Worm (Caenorhabditis elegans) whole organism, late embryonic: ENCODE data around the gene F52G3.5.

Experiments used
- C08G9.2 ChIP-seq: sonication (generic microtip); optimal IDR thresholded peaks from 2 replicates; lab custom pipeline; 2016; ENCODE audit warnings: mild to moderate bottlenecking, missing genetic modification characterization, moderate library complexity, missing compliant biosample characterization
- F13H6.1 ChIP-seq: sonication (generic microtip); optimal IDR thresholded peaks from 2 replicates; lab custom pipeline; 2016; ENCODE audit warnings: missing genetic modification characterization, missing compliant biosample characterization
- K02D7.2 ChIP-seq: sonication (generic microtip); optimal IDR thresholded peaks from 2 replicates; lab custom pipeline; 2017; ENCODE audit warnings: mild to moderate bottlenecking, missing genetic modification characterization, missing compliant biosample characterization
- K09A11.1 ChIP-seq: sonication (generic microtip); optimal IDR thresholded peaks from 2 replicates; lab custom pipeline; 2017; ENCODE audit warnings: antibody characterized with exemption, mild to moderate bottlenecking, missing genetic modification characterization, missing compliant biosample characterization; ENCODE audit not compliant: insufficient read depth
- T23F11.4 ChIP-seq: fragments of 200-800 bp; sonication (Bioruptor generic); optimal IDR thresholded peaks from 2 replicates; lab custom pipeline; 2018; ENCODE audit warnings: mild to moderate bottlenecking, missing genetic modification characterization, missing compliant biosample characterization
- ahr-1 ChIP-seq: sonication (generic microtip); optimal IDR thresholded peaks from 2 replicates; lab custom pipeline; 2016; ENCODE audit warnings: missing genetic modification characterization, missing compliant biosample characterization
- ama-1 ChIP-seq: fragments of 150-350 bp; optimal IDR thresholded peaks from 2 replicates; lab custom pipeline; 2014
- ceh-2 ChIP-seq: sonication (generic microtip); optimal IDR thresholded peaks from 2 replicates; lab custom pipeline; 2016; ENCODE audit warnings: missing genotype, missing genetic modification characterization, missing compliant biosample characterization
- ceh-24 ChIP-seq: sonication (generic microtip); optimal IDR thresholded peaks from 2 replicates; lab custom pipeline; 2016; ENCODE audit warnings: mild to moderate bottlenecking, missing genetic modification characterization, missing compliant biosample characterization
- ceh-45 ChIP-seq: fragments of 200-800 bp; sonication (Bioruptor generic); IDR thresholded peaks from 2 replicates; pipeline ENCODE4 v1.3.6; 2022; ENCODE audit warnings: missing genetic modification reagents, missing genetic modification characterization, missing compliant biosample characterization
- ceh-6 ChIP-seq: fragments of 200-800 bp; sonication (Bioruptor generic); optimal IDR thresholded peaks from 2 replicates; lab custom pipeline; 2018; ENCODE audit warnings: mild to moderate bottlenecking, missing genetic modification characterization, missing compliant biosample characterization
- elt-4 ChIP-seq: sonication (generic microtip); optimal IDR thresholded peaks from 2 replicates; lab custom pipeline; 2016; ENCODE audit warnings: missing genetic modification characterization, missing compliant biosample characterization
- eyg-1 ChIP-seq: sonication (generic microtip); optimal IDR thresholded peaks from 2 replicates; lab custom pipeline; 2016; ENCODE audit warnings: missing genotype, missing genetic modification characterization, missing compliant biosample characterization
- fax-1 ChIP-seq: sonication (generic microtip); optimal IDR thresholded peaks from 2 replicates; lab custom pipeline; 2016; ENCODE audit warnings: missing genotype, missing genetic modification characterization, missing compliant biosample characterization
- hlh-15 ChIP-seq: sonication (generic microtip); optimal IDR thresholded peaks from 2 replicates; lab custom pipeline; 2016; ENCODE audit warnings: missing genetic modification characterization, missing compliant biosample characterization
- hlh-6 ChIP-seq: sonication (generic microtip); optimal IDR thresholded peaks from 2 replicates; lab custom pipeline; 2016; ENCODE audit warnings: missing genotype, missing genetic modification characterization, missing compliant biosample characterization
- hlh-8 ChIP-seq: sonication (generic microtip); optimal IDR thresholded peaks from 2 replicates; lab custom pipeline; 2016; ENCODE audit warnings: missing genotype, missing genetic modification characterization, missing compliant biosample characterization
- lim-6 ChIP-seq: sonication (generic microtip); optimal IDR thresholded peaks from 2 replicates; lab custom pipeline; 2016; ENCODE audit warnings: missing genetic modification characterization, missing compliant biosample characterization
- lin-11 ChIP-seq: fragments of 200-800 bp; sonication (Bioruptor generic); optimal IDR thresholded peaks from 2 replicates; lab custom pipeline; 2018; ENCODE audit warnings: mild to moderate bottlenecking, missing genetic modification characterization, missing compliant biosample characterization
- madf-2 ChIP-seq: sonication (generic microtip); optimal IDR thresholded peaks from 2 replicates; lab custom pipeline; 2017; ENCODE audit warnings: missing genetic modification characterization, missing compliant biosample characterization
- nhr-11 ChIP-seq: fragments of 150-350 bp; optimal IDR thresholded peaks from 2 replicates; lab custom pipeline; 2014; ENCODE audit warnings: missing biosample characterization, missing genetic modification characterization
- nhr-232 ChIP-seq: sonication (generic microtip); optimal IDR thresholded peaks from 2 replicates; lab custom pipeline; 2016; ENCODE audit warnings: missing genetic modification characterization, missing compliant biosample characterization
- npax-4 ChIP-seq: sonication (generic microtip); optimal IDR thresholded peaks from 2 replicates; lab custom pipeline; 2016; ENCODE audit warnings: missing genetic modification characterization, missing compliant biosample characterization
- odd-2 ChIP-seq: sonication (generic microtip); optimal IDR thresholded peaks from 2 replicates; lab custom pipeline; 2017; ENCODE audit warnings: antibody characterized with exemption, mild to moderate bottlenecking, missing genetic modification characterization, missing compliant biosample characterization
- pag-3 ChIP-seq: sonication (generic microtip); optimal IDR thresholded peaks from 2 replicates; lab custom pipeline; 2016; ENCODE audit warnings: missing compliant biosample characterization, missing genetic modification characterization, borderline replicate concordance
- pat-9 ChIP-seq: fragments of 200-800 bp; sonication (Bioruptor generic); optimal IDR thresholded peaks from 2 replicates; lab custom pipeline; 2018; ENCODE audit warnings: mild to moderate bottlenecking, missing genetic modification characterization, moderate library complexity, missing compliant biosample characterization
- pha-4 ChIP-seq: fragments of 150-350 bp; optimal IDR thresholded peaks from 2 replicates; lab custom pipeline; 2018; ENCODE audit warnings: missing biosample characterization, missing genetic modification reagents, missing genetic modification characterization
- pros-1 ChIP-seq: fragments of 150-350 bp; optimal IDR thresholded peaks from 2 replicates; lab custom pipeline; 2014; ENCODE audit warnings: missing biosample characterization, missing genetic modification reagents, missing genetic modification characterization
- ref-2 ChIP-seq: sonication (generic microtip); optimal IDR thresholded peaks from 2 replicates; lab custom pipeline; 2016; ENCODE audit warnings: missing genetic modification characterization, missing compliant biosample characterization
- rnt-1 ChIP-seq: sonication (generic microtip); optimal IDR thresholded peaks from 2 replicates; lab custom pipeline; 2016; ENCODE audit warnings: missing genetic modification characterization, missing compliant biosample characterization
- sdc-2 ChIP-seq: sonication (generic microtip); optimal IDR thresholded peaks from 2 replicates; lab custom pipeline; 2016; ENCODE audit warnings: missing genotype, missing genetic modification characterization, missing compliant biosample characterization
- sox-2 ChIP-seq: fragments of 200-800 bp; sonication (Bioruptor generic); IDR thresholded peaks from 2 replicates; pipeline ENCODE4 v1.3.6; 2022; ENCODE audit warnings: missing genetic modification reagents, missing genetic modification characterization, missing compliant biosample characterization
- sox-4 ChIP-seq: sonication (generic microtip); optimal IDR thresholded peaks from 2 replicates; lab custom pipeline; 2017; ENCODE audit warnings: mild to moderate bottlenecking, missing genetic modification characterization, inconsistent platforms, missing compliant biosample characterization
- syd-9 ChIP-seq: sonication (generic microtip); optimal IDR thresholded peaks from 2 replicates; lab custom pipeline; 2016; ENCODE audit warnings: mild to moderate bottlenecking, missing genetic modification characterization, moderate library complexity, missing compliant biosample characterization
- tbx-2 ChIP-seq: sonication (generic microtip); optimal IDR thresholded peaks from 2 replicates; lab custom pipeline; 2016; ENCODE audit warnings: missing genetic modification characterization, missing compliant biosample characterization
- ttx-3 ChIP-seq: sonication (generic microtip); optimal IDR thresholded peaks from 2 replicates; lab custom pipeline; 2016; ENCODE audit warnings: missing genetic modification reagents, missing genetic modification characterization, missing compliant biosample characterization
- unc-3 ChIP-seq, 2 experiments: fragments of 200-800 bp in 1 of 2; sonication (Bioruptor generic) in 1 of 2; sonication (generic microtip) in 1 of 2; conservative IDR thresholded peaks in 1 of 2; optimal IDR thresholded peaks in 1 of 2; 2 replicates each; pipeline versions ENCODE4 v1.3.6 to Lab custom; 2016 to 2022; ENCODE audit warnings: missing compliant biosample characterization in 2 of 2, missing genetic modification characterization in 2 of 2, missing genetic modification reagents in 1 of 2
- unc-42 ChIP-seq: sonication (generic microtip); optimal IDR thresholded peaks from 2 replicates; lab custom pipeline; 2016; ENCODE audit warnings: missing genotype, missing genetic modification characterization, missing compliant biosample characterization
- unc-55 ChIP-seq: sonication (generic microtip); optimal IDR thresholded peaks from 2 replicates; lab custom pipeline; 2017; ENCODE audit warnings: missing biosample characterization, missing genetic modification reagents, missing genetic modification characterization
- unc-86 ChIP-seq: sonication (generic microtip); optimal IDR thresholded peaks from 2 replicates; lab custom pipeline; 2016; ENCODE audit warnings: missing genetic modification characterization, missing compliant biosample characterization
- zip-5 ChIP-seq: sonication (generic microtip); optimal IDR thresholded peaks from 2 replicates; lab custom pipeline; 2016; ENCODE audit warnings: missing genetic modification characterization, missing compliant biosample characterization

F52G3.5 gene

ce11 chrX:16928087-16928486, 47.9 kb downstream of the F52G3.5 start (continued):
- no peak for TF ChIP-seq K02D7.2 (tag; lab: Kevin White, UChicago)
- TF ChIP-seq zip-5, result peak; percentile 25
- peak; percentile 67 for TF ChIP-seq tbx-2
- peak; percentile 65 for TF ChIP-seq T23F11.4
- peak; percentile 42 for TF ChIP-seq K09A11.1 (tag; lab: Kevin White, UChicago)
- TF ChIP-seq pros-1, result no peak
- TF ChIP-seq lin-11, result peak; percentile 63
- peak; percentile 81 for TF ChIP-seq pat-9
- TF ChIP-seq hlh-8 (tag; lab: Kevin White, UChicago), result no peak
- TF ChIP-seq unc-86, result peak; percentile 64
- peak; percentile 50; the same call in 1 of the 2 replicates for TF ChIP-seq ceh-45
- TF ChIP-seq madf-2, result peak; percentile 58
- TF ChIP-seq elt-4 (tag; lab: Kevin White, UChicago), result no peak
- peak; percentile 66 for TF ChIP-seq syd-9 (tag; lab: Kevin White, UChicago)
- peak; percentile 51 for TF ChIP-seq npax-4 (tag; lab: Kevin White, UChicago)
- peak; percentile 8 for TF ChIP-seq fax-1 (tag; lab: Kevin White, UChicago)
- TF ChIP-seq ref-2 (tag; lab: Kevin White, UChicago), result peak; percentile 77
- TF ChIP-seq pag-3 (tag; lab: Kevin White, UChicago), result no peak
- TF ChIP-seq hlh-15 (tag; lab: Kevin White, UChicago), result peak; percentile 26
- TF ChIP-seq rnt-1 (tag; lab: Kevin White, UChicago), result no peak
- peak; percentile 70 for TF ChIP-seq hlh-6 (tag; lab: Kevin White, UChicago)
- TF ChIP-seq sox-4 (tag; lab: Kevin White, UChicago), result peak; percentile 67
- TF ChIP-seq ttx-3 (tag; lab: Kevin White, UChicago), result peak; percentile 71
- TF ChIP-seq sdc-2 (tag; lab: Kevin White, UChicago), result peak; percentile 83
- TF ChIP-seq nhr-11 (tag; lab: Kevin White, UChicago), result no peak
- peak; percentile 11 for TF ChIP-seq eyg-1 (tag; lab: Kevin White, UChicago)
- no peak for TF ChIP-seq lim-6 (tag; lab: Kevin White, UChicago)
- no peak for TF ChIP-seq pha-4
- TF ChIP-seq unc-3 (GFP tag; conservative IDR thresholded peaks at IDR 0.05; lab: Robert Waterston, UW), result peak; percentile 68
- TF ChIP-seq unc-3 (tag; optimal IDR thresholded peaks at IDR 0.05; lab: Kevin White, UChicago), result peak; percentile 70
- TF ChIP-seq ahr-1 (tag; lab: Kevin White, UChicago), result no peak
- TF ChIP-seq ama-1, result no peak
- TF ChIP-seq F13H6.1 (tag; lab: Kevin White, UChicago), result no peak
- peak; percentile 41 for TF ChIP-seq C08G9.2 (tag; lab: Kevin White, UChicago)
- peak; percentile 81 for TF ChIP-seq ceh-6
- no peak for TF ChIP-seq unc-55 (GFP tag; lab: Kevin White, UChicago)
- TF ChIP-seq ceh-2 (tag; lab: Kevin White, UChicago), result peak; percentile 40

- TF ChIP-seq sox-2 (GFP tag; lab: Robert Waterston, UW), result no peak
- TF ChIP-seq, all 69 proteins: peak for 0
Measured at ce11 chrX:16925343-16925742, 50.6 kb downstream of the F52G3.5 start.

- no peak for TF ChIP-seq unc-42
- no peak for TF ChIP-seq lin-11
- no peak for TF ChIP-seq odd-2
- no peak for TF ChIP-seq hlh-6 (tag; lab: Kevin White, UChicago)
- TF ChIP-seq sdc-2 (tag; lab: Kevin White, UChicago), result no peak
- TF ChIP-seq F13H6.1 (tag; lab: Kevin White, UChicago), result no peak
- no peak for TF ChIP-seq hlh-8 (tag; lab: Kevin White, UChicago)
- no peak for TF ChIP-seq ceh-2 (tag; lab: Kevin White, UChicago)
- TF ChIP-seq ref-2 (tag; lab: Kevin White, UChicago), result no peak
- TF ChIP-seq zip-5, result no peak
- TF ChIP-seq ceh-24 (tag; lab: Kevin White, UChicago), result no peak
- TF ChIP-seq nhr-232 (tag; lab: Kevin White, UChicago), result no peak
- no peak for TF ChIP-seq ceh-6
- TF ChIP-seq nhr-11 (tag; lab: Kevin White, UChicago), result no peak
- TF ChIP-seq elt-4 (tag; lab: Kevin White, UChicago), result no peak
Measured at ce11 chrX:16923636-16924035, 52.3 kb downstream of the F52G3.5 start, which contains the start of gene C30E1.4. TSS of gene C30E1.4 (plus strand) at chrX:16923936.
